Worm (Caenorhabditis elegans): ENCODE data around the gene pdhk-2.

Gene pdhk-2

ce11 chrIII:8700289-8700957 is 40.8 kb downstream of the pdhk-2 start, which contains the start of the genes sdz-1 and vps-33.1 (continued):
- TF ChIP-seq dve-1 (tag; optimal IDR thresholded peaks at IDR 0.05) (no peak), hlh-30 (tag; optimal IDR thresholded peaks at IDR 0.05; ENCODE audit: insufficient read depth) (peak; percentile 6), hlh-6 (tag; optimal IDR thresholded peaks at IDR 0.05) (no peak), dmd-4 (tag; optimal IDR thresholded peaks at IDR 0.05; ENCODE audit: borderline replicate concordance) (no peak), T23F11.4 (GFP tag; optimal IDR thresholded peaks at IDR 0.05) (no peak), ttx-3 (tag; optimal IDR thresholded peaks at IDR 0.05) (no peak), ztf-16 (tag; optimal IDR thresholded peaks at IDR 0.05) (no peak), zip-5 (tag; optimal IDR thresholded peaks at IDR 0.05) (peak; percentile 22), hlh-13 (GFP tag; optimal IDR thresholded peaks at IDR 0.05) (no peak), rnt-1 (tag; optimal IDR thresholded peaks at IDR 0.05) (no peak), unc-42 (tag; optimal IDR thresholded peaks at IDR 0.05) (peak; percentile 15), F13H6.1 (tag; optimal IDR thresholded peaks at IDR 0.05) (no peak), nfya-1 (tag; optimal IDR thresholded peaks at IDR 0.05) (peak; percentile 18), Y22D7AL.16 (tag; optimal IDR thresholded peaks at IDR 0.05) (no peak), C38D4.7 (GFP tag; optimal IDR thresholded peaks at IDR 0.05) (no peak), ceh-6 (GFP tag; optimal IDR thresholded peaks at IDR 0.05) (no peak)

- no peak for TF ChIP-seq tbx-7 (tag; optimal IDR thresholded peaks at IDR 0.05)
- no peak for TF ChIP-seq dve-1 (tag; optimal IDR thresholded peaks at IDR 0.05)
- TF ChIP-seq F13H6.1 (tag; optimal IDR thresholded peaks at IDR 0.05): no peak
- no peak for TF ChIP-seq pqm-1 (tag; optimal IDR thresholded peaks at IDR 0.05)
- TF ChIP-seq ref-2 (tag; optimal IDR thresholded peaks at IDR 0.05): no peak
- TF ChIP-seq lim-6 (tag; optimal IDR thresholded peaks at IDR 0.05): no peak
- no peak for TF ChIP-seq C38D4.7 (GFP tag; optimal IDR thresholded peaks at IDR 0.05)
- TF ChIP-seq Y22D7AL.16 (tag; optimal IDR thresholded peaks at IDR 0.05): no peak
- no peak for TF ChIP-seq C08G9.2 (tag; optimal IDR thresholded peaks at IDR 0.05)
- TF ChIP-seq sox-2 (GFP tag; IDR thresholded peaks at IDR 0.05): no peak
- no peak for TF ChIP-seq ceh-34 (tag; optimal IDR thresholded peaks at IDR 0.05)
- no peak for TF ChIP-seq pax-1 (tag; optimal IDR thresholded peaks at IDR 0.05)
- no peak for TF ChIP-seq ahr-1 (tag; optimal IDR thresholded peaks at IDR 0.05)
- no peak for TF ChIP-seq sdc-2 (tag; optimal IDR thresholded peaks at IDR 0.05)
- TF ChIP-seq pros-1 (tag; optimal IDR thresholded peaks at IDR 0.05): no peak
- TF ChIP-seq pha-4 (tag; optimal IDR thresholded peaks at IDR 0.05): no peak
Observed at ce11 chrIII:8697268-8697907, 43.8 kb downstream of the pdhk-2 start.

DNA sequence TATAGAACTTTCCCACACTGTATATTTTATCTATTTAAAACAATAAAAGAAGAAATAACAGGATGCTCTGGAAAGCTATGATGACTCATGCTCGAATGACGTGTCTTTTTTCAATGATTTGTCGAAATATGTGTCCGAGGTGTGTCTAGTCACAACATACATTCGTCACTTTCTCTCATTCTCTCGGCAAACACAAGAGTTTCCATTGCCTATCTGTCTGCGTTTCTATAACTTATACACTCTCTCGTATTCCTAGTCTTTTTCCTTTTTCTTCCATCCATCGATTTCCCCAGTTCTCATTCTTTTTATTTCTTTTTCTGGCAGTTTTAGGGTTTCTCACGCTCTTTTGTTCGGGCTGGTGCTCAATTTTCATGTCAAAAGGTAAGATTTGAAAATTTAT is 44.5 kb downstream of the pdhk-2 start:
- TF ChIP-seq ceh-48 (tag; optimal IDR thresholded peaks at IDR 0.05) (peak; percentile 15), nfya-1 (tag; optimal IDR thresholded peaks at IDR 0.05) (peak; percentile 22), mec-3 (tag; optimal IDR thresholded peaks at IDR 0.05; ENCODE audit: borderline replicate concordance) (no peak)

DNA sequence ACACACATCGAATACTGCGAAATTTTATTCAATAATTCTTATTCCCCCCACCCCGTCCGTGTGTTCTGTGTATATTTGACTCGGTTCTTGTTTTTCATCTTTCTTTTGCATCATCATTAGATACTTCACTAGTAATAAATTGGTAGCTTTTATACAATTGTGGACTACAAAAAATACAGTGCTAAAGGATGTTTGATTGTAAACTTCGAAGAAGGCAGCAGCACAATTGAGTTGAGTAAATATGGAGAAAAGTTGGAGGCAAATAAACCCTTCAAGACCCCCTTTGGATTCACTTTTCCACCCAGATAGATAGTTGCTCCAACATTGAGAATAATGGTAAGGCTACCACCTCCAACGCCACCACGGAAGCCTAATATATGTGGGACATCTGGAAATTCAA is 47.9 kb downstream of the pdhk-2 start, which contains the start of gene B0303.7:
B0303.7 (plus strand) TSS at position 301 of the 400 bp plus-strand sequence.
- no peak for TF ChIP-seq ama-1 (optimal IDR thresholded peaks at IDR 0.05)
- TF ChIP-seq ceh-22 (tag; optimal IDR thresholded peaks at IDR 0.05): no peak
- no peak for TF ChIP-seq C38D4.7 (GFP tag; optimal IDR thresholded peaks at IDR 0.05)
- no peak for TF ChIP-seq ets-4 (tag; optimal IDR thresholded peaks at IDR 0.05)
- no peak for TF ChIP-seq sox-2 (GFP tag; IDR thresholded peaks at IDR 0.05)
- no peak for TF ChIP-seq T23F11.4 (GFP tag; optimal IDR thresholded peaks at IDR 0.05)
- TF ChIP-seq unc-55 (GFP tag; optimal IDR thresholded peaks at IDR 0.05): no peak
- TF ChIP-seq Y22D7AL.16 (tag; optimal IDR thresholded peaks at IDR 0.05): no peak
- TF ChIP-seq ahr-1 (tag; optimal IDR thresholded peaks at IDR 0.05): no peak
- TF ChIP-seq ttx-3 (tag; optimal IDR thresholded peaks at IDR 0.05): no peak
- no peak for TF ChIP-seq mec-3 (tag; optimal IDR thresholded peaks at IDR 0.05; ENCODE audit: borderline replicate concordance)
- no peak for TF ChIP-seq syd-9 (tag; optimal IDR thresholded peaks at IDR 0.05)
- TF ChIP-seq fax-1 (tag; optimal IDR thresholded peaks at IDR 0.05): no peak
- TF ChIP-seq ref-2 (tag; optimal IDR thresholded peaks at IDR 0.05): no peak
- no peak for TF ChIP-seq npax-4 (tag; optimal IDR thresholded peaks at IDR 0.05)
- no peak for TF ChIP-seq eyg-1 (tag; optimal IDR thresholded peaks at IDR 0.05)
- no peak for TF ChIP-seq nfya-1 (tag; optimal IDR thresholded peaks at IDR 0.05)

Measured in whole organism, late embryonic.